Worm (Caenorhabditis elegans) whole organism, early embryonic: Measurements from ENCODE around the gene nstp-2.

Source experiments
- F13C5.2 ChIP-seq: sonication (generic microtip); optimal IDR thresholded peaks from 2 replicates; lab custom pipeline; 2017; ENCODE audit warnings: mild to moderate bottlenecking, missing genetic modification characterization, inconsistent platforms, missing compliant biosample characterization
- ama-1 ChIP-seq: fragments of 150-350 bp; optimal IDR thresholded peaks from 2 replicates; lab custom pipeline; 2014
- ceh-36 ChIP-seq: sonication (generic microtip); optimal IDR thresholded peaks from 2 replicates; lab custom pipeline; 2016; ENCODE audit warnings: missing genetic modification characterization, inconsistent platforms, missing compliant biosample characterization
- flt-1 ChIP-seq: fragments of 200-800 bp; sonication (Bioruptor generic); IDR thresholded peaks from 2 replicates; pipeline ENCODE4 v1.3.6; 2022; ENCODE audit warnings: missing genetic modification characterization, missing compliant biosample characterization
- hmbx-1 ChIP-seq: sonication (generic microtip); optimal IDR thresholded peaks from 2 replicates; lab custom pipeline; 2016; ENCODE audit warnings: mild to moderate bottlenecking, missing genetic modification characterization, missing compliant biosample characterization
- hmg-4 ChIP-seq: fragments of 200-800 bp; sonication (Bioruptor generic); optimal IDR thresholded peaks from 2 replicates; lab custom pipeline; 2018; ENCODE audit warnings: mild to moderate bottlenecking, missing genetic modification characterization, missing compliant biosample characterization
- hnd-1 ChIP-seq: sonication (generic microtip); optimal IDR thresholded peaks from 2 replicates; lab custom pipeline; 2016; ENCODE audit warnings: missing genetic modification characterization, missing compliant biosample characterization
- pes-1 ChIP-seq: fragments of 200-800 bp; sonication (Bioruptor generic); IDR thresholded peaks from 2 replicates; pipeline ENCODE4 v1.3.6; 2022; ENCODE audit warnings: missing genetic modification reagents, missing genetic modification characterization, missing compliant biosample characterization
- tbx-11 ChIP-seq: fragments of 200-800 bp; sonication (Bioruptor generic); IDR thresholded peaks from 2 replicates; pipeline ENCODE4 v1.3.6; 2022; ENCODE audit warnings: missing genetic modification characterization, missing compliant biosample characterization
- tbx-37 ChIP-seq: fragments of 200-800 bp; sonication (Bioruptor generic); conservative IDR thresholded peaks from 2 replicates; pipeline ENCODE4 v1.3.6; 2022; ENCODE audit warnings: missing genetic modification reagents, missing genetic modification characterization, missing compliant biosample characterization
- tra-4 ChIP-seq: sonication (generic microtip); optimal IDR thresholded peaks from 2 replicates; lab custom pipeline; 2017; ENCODE audit warnings: missing genetic modification characterization, missing compliant biosample characterization

DNA sequence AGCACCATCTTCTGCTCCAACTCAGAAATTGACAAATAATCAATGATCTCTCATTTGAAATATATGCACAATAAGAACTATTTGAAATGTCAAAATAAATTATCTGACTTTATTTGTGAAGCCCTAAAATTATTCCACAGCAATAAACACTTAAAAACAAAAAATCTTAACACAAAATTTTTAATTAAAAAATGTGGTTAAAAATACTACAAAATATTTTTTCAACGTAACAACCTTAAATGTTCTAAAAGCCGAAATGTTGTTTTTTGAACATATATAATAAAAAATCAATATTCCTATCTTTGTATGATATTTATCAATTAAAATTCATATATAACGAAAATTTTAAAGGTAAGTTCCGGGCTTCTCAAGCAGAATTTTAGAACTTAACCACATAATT is 6.5 kb downstream of the nstp-2 start, which contains the start of gene F38A5.8:
- no peak for TF ChIP-seq ama-1 (lab: Kevin White, UChicago)
- TF ChIP-seq tbx-11: no peak
- TF ChIP-seq hnd-1 (tag; lab: Kevin White, UChicago): no peak
- TF ChIP-seq flt-1 (GFP tag; lab: Robert Waterston, UW): no peak
- TF ChIP-seq hmg-4 (GFP tag; lab: Kevin White, UChicago): no peak
- TF ChIP-seq tra-4: no peak
- no peak for TF ChIP-seq F13C5.2 (tag; lab: Kevin White, UChicago)
- no peak for TF ChIP-seq pes-1 (GFP tag; lab: Robert Waterston, UW)
- TF ChIP-seq tbx-37 (GFP tag; lab: Robert Waterston, UW): no peak
- no peak for TF ChIP-seq hmbx-1 (tag; lab: Kevin White, UChicago)
- TF ChIP-seq ceh-36 (tag; lab: Kevin White, UChicago): no peak
